Worm (Caenorhabditis elegans) whole organism, L4/young adult: ENCODE measurements around the gene F38A5.2.

Source experiments
- W03F9.2 ChIP-seq: fragments of 150-350 bp; optimal IDR thresholded peaks from 2 replicates; lab custom pipeline; 2014; ENCODE audit warnings: missing biosample characterization, missing genetic modification characterization
- dao-5 ChIP-seq: sonication (generic microtip); optimal IDR thresholded peaks from 2 replicates; lab custom pipeline; 2016; ENCODE audit warnings: missing genotype, missing genetic modification characterization, moderate library complexity, missing compliant biosample characterization
- him-1 ChIP-seq: sonication (generic microtip); optimal IDR thresholded peaks from 2 replicates; lab custom pipeline; 2016; ENCODE audit warnings: missing genotype, missing genetic modification reagents, missing genetic modification characterization, missing compliant biosample characterization

Gene F38A5.2

ce11 chrIV:6576728-6577101 lies 8.5 kb downstream of the F38A5.2 start:
- TF ChIP-seq dao-5 (tag; lab: Kevin White, UChicago): no peak
- TF ChIP-seq him-1: no peak
- TF ChIP-seq W03F9.2: no peak

ce11 chrIV:6575959-6576727 lies 9.1 kb downstream of the F38A5.2 start:
- TF ChIP-seq him-1: no peak
- TF ChIP-seq W03F9.2: no peak
- TF ChIP-seq dao-5 (tag; lab: Kevin White, UChicago): no peak

ce11 chrIV:6574343-6574742 lies 10.9 kb downstream of the F38A5.2 start:
- TF ChIP-seq dao-5 (tag; lab: Kevin White, UChicago): no peak
- no peak for TF ChIP-seq him-1
- no peak for TF ChIP-seq W03F9.2

ce11 chrIV:6572655-6573054 lies 12.5 kb downstream of the F38A5.2 start:
- no peak for TF ChIP-seq dao-5 (tag; lab: Kevin White, UChicago)
- TF ChIP-seq him-1: no peak
- no peak for TF ChIP-seq W03F9.2

DNA sequence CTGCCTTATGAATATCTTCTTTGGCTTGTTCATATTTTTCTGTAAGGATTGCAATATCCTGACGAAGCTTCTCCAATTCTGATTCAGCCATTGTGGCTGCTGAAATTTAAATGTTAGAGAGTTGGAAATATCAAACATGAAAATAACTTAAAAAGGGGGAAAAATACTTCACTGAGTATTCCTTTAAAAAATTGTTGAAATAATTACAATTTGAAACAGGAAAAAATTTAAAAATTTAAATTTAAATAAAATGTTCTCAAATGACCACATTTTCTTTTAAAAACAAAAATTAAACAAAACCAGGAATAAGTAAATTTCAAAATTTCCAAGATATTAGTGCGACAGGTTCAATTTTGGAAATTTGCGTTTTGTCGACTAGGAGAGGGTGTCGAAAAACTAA lies 13.0 kb downstream of the F38A5.2 start, which contains the start of gene bicd-1:
Gene bicd-1, minus strand, starts transcription at position 101 of the 400 bp plus-strand sequence.
- TF ChIP-seq dao-5 (tag; lab: Kevin White, UChicago) (no peak), W03F9.2 (no peak), him-1 (no peak)

- TF ChIP-seq dao-5 (tag; lab: Kevin White, UChicago): no peak
Measured at ce11 chrIV:6565605-6566004, 19.6 kb downstream of the F38A5.2 start.

DNA sequence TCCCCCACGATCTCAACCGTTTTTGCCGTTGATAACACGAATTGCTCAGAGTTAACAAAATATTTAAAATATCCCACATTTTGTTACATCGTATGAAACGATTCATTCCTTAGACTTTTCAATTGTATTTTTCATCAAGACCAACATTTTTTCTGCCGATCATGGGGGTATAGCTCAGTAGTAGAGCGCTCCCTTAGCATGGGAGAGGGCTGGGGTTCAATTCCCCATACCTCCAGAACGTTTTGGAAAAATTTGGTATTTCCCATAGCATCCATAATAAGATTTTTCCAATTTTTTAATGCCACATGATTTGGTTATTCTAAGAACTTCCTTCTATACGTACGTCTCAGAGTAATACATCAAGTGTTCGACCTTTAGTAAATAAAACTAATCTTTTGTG lies 23.2 kb downstream of the F38A5.2 start:
- TF ChIP-seq W03F9.2 (no peak), him-1 (no peak), dao-5 (tag; lab: Kevin White, UChicago) (no peak)

DNA sequence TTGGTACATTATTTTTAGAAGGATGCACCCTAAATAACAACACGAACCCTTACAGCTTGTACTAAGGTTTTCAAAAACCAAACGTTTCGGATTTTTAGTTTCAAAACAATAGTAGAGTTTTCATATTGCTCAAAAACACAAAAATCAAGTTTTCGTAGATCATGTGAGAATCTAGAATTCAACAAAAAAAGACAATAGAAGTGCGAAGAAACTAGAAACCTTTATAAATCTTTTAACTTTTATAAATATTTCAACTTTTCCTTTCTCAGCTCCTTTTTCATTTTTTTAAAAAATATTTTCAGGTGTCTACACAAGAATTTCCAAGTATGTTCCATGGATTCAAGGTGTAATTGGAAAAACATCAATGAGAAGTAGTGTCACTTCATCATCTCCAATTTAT lies 24.8 kb downstream of the F38A5.2 start, which contains the start of gene best-9:
Gene best-9, plus strand, starts transcription at position 301 of the 400 bp plus-strand sequence.
- no peak for TF ChIP-seq W03F9.2

DNA sequence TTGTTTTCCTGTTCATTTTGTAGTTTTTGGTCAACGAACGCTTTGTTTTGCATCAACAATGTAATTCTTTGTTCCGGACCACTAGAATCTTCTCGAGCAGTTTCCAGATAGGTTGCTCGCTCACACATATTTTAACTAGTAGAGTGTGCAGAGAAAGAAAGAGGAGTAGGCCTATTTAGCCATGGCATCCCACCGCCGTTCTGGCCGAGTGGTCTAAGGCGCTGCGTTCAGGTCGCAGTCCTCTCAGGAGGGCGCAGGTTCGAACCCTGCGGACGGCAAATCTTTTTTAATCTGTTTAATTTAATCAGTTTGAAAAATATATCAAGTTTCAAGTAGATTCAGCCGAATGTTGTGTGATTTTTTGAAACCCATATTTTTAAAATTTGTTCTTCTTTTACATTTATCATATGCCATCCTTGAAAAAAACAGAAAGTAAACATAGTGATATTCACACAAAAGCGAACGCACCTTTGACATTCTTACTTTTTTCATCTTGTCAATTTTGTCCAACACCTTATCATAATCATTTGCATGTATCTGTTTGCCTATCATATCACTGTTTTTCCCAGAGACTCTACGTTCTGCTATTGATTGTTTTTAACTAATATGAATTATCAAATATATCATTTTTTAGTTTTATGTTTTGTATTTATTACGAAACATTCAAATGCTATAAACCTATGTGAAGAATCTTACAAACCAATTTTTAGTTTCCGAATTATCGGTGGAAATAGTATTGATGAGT lies 28.4 kb downstream of the F38A5.2 start, which contains the start of gene try-3:
Gene try-3, plus strand, starts transcription at position 532 of the 745 bp plus-strand sequence.
- TF ChIP-seq him-1: peak; percentile 45
- peak; percentile 19 for TF ChIP-seq W03F9.2
- TF ChIP-seq dao-5 (tag; lab: Kevin White, UChicago): peak; percentile 9

DNA sequence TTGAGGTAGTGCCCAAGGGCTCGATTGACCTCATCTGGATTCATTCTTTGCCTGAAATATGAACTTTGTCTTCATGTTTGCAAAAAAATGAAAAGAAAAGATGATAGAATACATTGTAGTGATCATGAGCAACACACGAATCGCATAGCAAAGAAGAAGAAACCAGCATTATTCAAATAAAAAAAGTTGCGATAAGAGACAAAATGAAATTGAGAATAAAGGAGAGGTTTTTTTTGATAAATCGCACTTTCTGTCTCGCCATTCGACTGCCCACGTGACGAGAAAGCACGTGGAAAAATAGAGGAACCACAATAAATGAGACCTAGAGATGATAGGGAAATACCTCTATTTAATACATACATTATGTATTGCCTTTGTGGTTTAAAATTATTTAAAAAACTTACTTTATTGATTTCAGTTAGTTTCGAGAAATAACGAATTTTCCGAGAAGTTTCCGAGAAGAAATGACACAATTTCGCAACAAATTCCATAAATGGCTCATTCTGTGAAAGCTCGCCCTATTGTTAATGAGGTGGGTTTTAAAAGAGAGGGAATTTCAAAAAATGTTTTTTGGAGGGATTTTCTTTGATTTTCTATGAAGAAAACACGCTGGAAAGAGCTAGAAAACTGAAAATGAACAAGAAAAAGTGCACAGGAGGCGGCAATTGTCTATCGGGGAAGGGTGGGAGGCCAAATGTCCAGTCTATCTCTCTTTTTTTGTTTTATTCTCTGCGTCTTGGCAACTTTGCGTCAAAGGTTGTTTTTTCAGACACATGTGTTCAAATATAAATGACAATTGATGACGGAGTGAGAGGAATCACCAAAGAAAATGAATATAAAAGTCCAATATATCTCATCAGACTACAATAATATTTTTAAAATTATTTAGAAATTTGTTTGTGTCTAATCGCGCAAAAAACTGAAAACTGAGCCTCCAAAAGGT lies 29.5 kb downstream of the F38A5.2 start, which contains the start of gene paqr-1:
Gene paqr-1, minus strand, starts transcription at position 51 of the 943 bp plus-strand sequence.
- TF ChIP-seq him-1: no peak
- no peak for TF ChIP-seq dao-5 (tag; lab: Kevin White, UChicago)
- TF ChIP-seq W03F9.2: no peak

DNA sequence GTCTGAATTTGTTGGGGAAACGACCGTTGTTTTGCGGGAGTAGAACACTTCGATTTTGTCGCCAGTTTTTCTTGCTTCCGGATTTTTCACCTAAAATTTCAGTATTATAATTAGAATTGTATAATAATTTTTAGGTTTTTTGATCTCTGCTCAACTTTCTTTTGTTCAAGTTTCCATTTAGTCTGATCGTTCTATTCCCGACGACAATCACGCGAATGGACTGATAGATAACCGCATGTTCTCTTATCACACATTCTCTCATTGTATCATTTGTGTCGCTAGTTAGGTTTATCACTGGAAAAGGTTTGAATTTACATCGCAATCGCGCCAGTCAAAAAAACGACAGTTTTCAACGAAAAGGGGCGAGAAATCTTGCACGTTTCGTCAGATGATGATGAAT lies 30.3 kb downstream of the F38A5.2 start:
- TF ChIP-seq W03F9.2 (no peak), him-1 (no peak), dao-5 (tag; lab: Kevin White, UChicago) (no peak)

- TF ChIP-seq him-1 (no peak), W03F9.2 (no peak)
Measured at ce11 chrIV:6552036-6552435, 33.2 kb downstream of the F38A5.2 start.

ce11 chrIV:6548609-6549008 lies 36.6 kb downstream of the F38A5.2 start, which contains the start of gene fan-1:
fan-1 (plus strand) TSS chrIV:6548686.
- peak; percentile 61 for TF ChIP-seq him-1
- no peak for TF ChIP-seq dao-5 (tag; lab: Kevin White, UChicago)
- TF ChIP-seq W03F9.2: peak; percentile 30

DNA sequence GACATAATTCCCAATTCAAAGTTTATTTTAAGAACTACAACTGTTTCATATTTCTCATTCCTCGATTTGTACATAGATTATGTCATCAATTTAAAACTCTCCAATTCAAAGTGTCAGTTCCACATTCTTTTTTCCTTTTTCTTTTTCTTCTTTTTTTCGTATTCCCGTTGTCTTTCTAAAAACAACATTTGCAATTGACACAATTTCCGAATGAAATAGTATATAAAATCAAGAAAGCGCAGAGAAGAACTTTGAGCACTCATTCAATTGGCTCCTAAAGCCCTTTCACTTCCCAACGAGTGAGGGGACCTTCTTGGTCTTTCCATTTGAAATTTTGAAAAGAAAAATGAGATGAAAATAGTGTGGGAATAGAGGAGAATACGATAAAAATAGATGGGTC lies 37.8 kb downstream of the F38A5.2 start:
- TF ChIP-seq W03F9.2 (no peak), dao-5 (tag; lab: Kevin White, UChicago) (no peak), him-1 (no peak)
